Worm (Caenorhabditis elegans) whole organism, L1 larva: ENCODE measurements around the gene str-129.

Source experiments
- C34B4.2 ChIP-seq: sonication (generic microtip); optimal IDR thresholded peaks from 2 replicates; lab custom pipeline; 2017; ENCODE audit warnings: mild to moderate bottlenecking, missing genetic modification characterization, missing compliant biosample characterization
- Y116A8C.19 ChIP-seq: sonication (generic microtip); optimal IDR thresholded peaks from 2 replicates; lab custom pipeline; 2016; ENCODE audit warnings: missing compliant biosample characterization, missing genetic modification characterization, borderline replicate concordance
- alr-1 ChIP-seq: fragments of 200-800 bp; sonication (Bioruptor generic); optimal IDR thresholded peaks from 2 replicates; lab custom pipeline; 2018; ENCODE audit warnings: borderline replicate concordance, mild to moderate bottlenecking, missing genetic modification characterization, missing compliant biosample characterization
- ama-1 ChIP-seq: fragments of 150-350 bp; optimal IDR thresholded peaks from 2 replicates; lab custom pipeline; 2014
- ceh-88 ChIP-seq: fragments of 200-800 bp; sonication (Bioruptor generic); IDR thresholded peaks from 2 replicates; pipeline ENCODE4 v1.3.6; 2022; ENCODE audit warnings: missing genetic modification characterization, missing compliant biosample characterization
- ceh-90 ChIP-seq: sonication (generic microtip); optimal IDR thresholded peaks from 2 replicates; lab custom pipeline; 2016; ENCODE audit warnings: missing genetic modification characterization, missing compliant biosample characterization
- ces-1 ChIP-seq: fragments of 150-350 bp; optimal IDR thresholded peaks from 2 replicates; lab custom pipeline; 2014; ENCODE audit warnings: missing biosample characterization, missing genetic modification reagents, missing genetic modification characterization
- efl-1 ChIP-seq, 4 experiments: fragments of 150-350 bp; optimal IDR thresholded peaks in 3 of 4; peaks in 1 of 4; 1 replicate in 1 of 4; 2 replicates in 3 of 4; lab custom pipeline; 2014; ENCODE audit warnings: missing biosample characterization in 2 of 4, missing genetic modification characterization in 2 of 4, missing genetic modification reagents in 2 of 4
- elt-2 ChIP-seq: sonication (generic microtip); optimal IDR thresholded peaks from 2 replicates; lab custom pipeline; 2016; ENCODE audit warnings: missing genetic modification characterization, mild to moderate bottlenecking, inconsistent platforms, missing compliant biosample characterization, missing genetic modification reagents
- ets-5 ChIP-seq: fragments of 200-800 bp; sonication (Bioruptor generic); IDR thresholded peaks from 2 replicates; pipeline ENCODE4 v1.3.6; 2022; ENCODE audit warnings: missing genetic modification characterization, missing compliant biosample characterization
- fkh-4 ChIP-seq: sonication (generic microtip); optimal IDR thresholded peaks from 2 replicates; lab custom pipeline; 2016; ENCODE audit warnings: missing compliant biosample characterization, missing genetic modification characterization, borderline replicate concordance
- hlh-4 ChIP-seq: sonication (generic microtip); optimal IDR thresholded peaks from 2 replicates; lab custom pipeline; 2016; ENCODE audit warnings: mild to moderate bottlenecking, missing genetic modification characterization, missing compliant biosample characterization
- jun-1 ChIP-seq: fragments of 150-350 bp; optimal IDR thresholded peaks from 2 replicates; lab custom pipeline; 2014; ENCODE audit warnings: missing biosample characterization, missing genetic modification reagents, missing genetic modification characterization
- lin-13 ChIP-seq: fragments of 150-350 bp; optimal IDR thresholded peaks from 2 replicates; lab custom pipeline; 2014; ENCODE audit warnings: missing biosample characterization, missing genetic modification reagents, missing genetic modification characterization
- lin-35 ChIP-seq, 2 experiments: fragments of 150-350 bp; optimal IDR thresholded peaks; 2 replicates each; lab custom pipeline; 2014; ENCODE audit warnings: missing biosample characterization in 2 of 2, missing genetic modification characterization in 2 of 2, missing genetic modification reagents in 2 of 2
- lin-39 ChIP-seq: fragments of 150-350 bp; optimal IDR thresholded peaks from 2 replicates; lab custom pipeline; 2014; ENCODE audit warnings: missing biosample characterization, missing genetic modification reagents, missing genetic modification characterization
- lir-3 ChIP-seq: sonication (generic microtip); optimal IDR thresholded peaks from 2 replicates; lab custom pipeline; 2016; ENCODE audit warnings: mild to moderate bottlenecking, missing genetic modification characterization, moderate library complexity, missing compliant biosample characterization; ENCODE audit not compliant: poor library complexity
- mab-9 ChIP-seq: fragments of 200-800 bp; sonication (Bioruptor generic); IDR thresholded peaks from 2 replicates; pipeline ENCODE4 v1.3.6; 2022; ENCODE audit warnings: missing genetic modification reagents, missing genetic modification characterization, missing compliant biosample characterization
- mep-1 ChIP-seq: fragments of 150-350 bp; optimal IDR thresholded peaks from 2 replicates; lab custom pipeline; 2014; ENCODE audit warnings: missing biosample characterization, missing genetic modification characterization
- nhr-11 ChIP-seq: fragments of 150-350 bp; optimal IDR thresholded peaks from 2 replicates; lab custom pipeline; 2014; ENCODE audit warnings: missing biosample characterization, missing genetic modification characterization
- nhr-12 ChIP-seq: sonication (generic microtip); optimal IDR thresholded peaks from 2 replicates; lab custom pipeline; 2017; ENCODE audit warnings: missing biosample characterization, missing genetic modification characterization
- nhr-19 ChIP-seq: fragments of 200-800 bp; sonication (Bioruptor generic); conservative IDR thresholded peaks from 2 replicates; pipeline ENCODE4 v1.3.6; 2022; ENCODE audit warnings: missing genetic modification characterization, missing compliant biosample characterization
- nhr-20 ChIP-seq: sonication (generic microtip); optimal IDR thresholded peaks from 2 replicates; lab custom pipeline; 2016; ENCODE audit warnings: mild to moderate bottlenecking, missing genetic modification characterization, missing compliant biosample characterization
- nhr-237 ChIP-seq: fragments of 150-350 bp; optimal IDR thresholded peaks from 2 replicates; lab custom pipeline; 2014; ENCODE audit warnings: missing biosample characterization, missing genetic modification characterization
- nhr-47 ChIP-seq: sonication (generic microtip); optimal IDR thresholded peaks from 2 replicates; lab custom pipeline; 2016; ENCODE audit warnings: mild to moderate bottlenecking, missing genetic modification characterization, moderate library complexity, missing compliant biosample characterization
- nhr-85 ChIP-seq: sonication (generic microtip); peaks from one replicate; lab custom pipeline; 2016; ENCODE audit warnings: missing genetic modification characterization, inconsistent platforms, missing compliant biosample characterization
- nhr-90 ChIP-seq: sonication (generic microtip); optimal IDR thresholded peaks from 2 replicates; lab custom pipeline; 2016; ENCODE audit warnings: mild to moderate bottlenecking, missing genetic modification characterization, missing compliant biosample characterization; ENCODE audit not compliant: poor library complexity
- pag-3 ChIP-seq: sonication (generic microtip); optimal IDR thresholded peaks from 2 replicates; lab custom pipeline; 2017; ENCODE audit warnings: missing genetic modification characterization, mild to moderate bottlenecking, missing compliant biosample characterization, antibody characterized with exemption, borderline replicate concordance; ENCODE audit not compliant: insufficient read depth
- pax-3 ChIP-seq: fragments of 200-800 bp; sonication (Bioruptor generic); optimal IDR thresholded peaks from 2 replicates; lab custom pipeline; 2018; ENCODE audit warnings: mild to moderate bottlenecking, missing genetic modification characterization, moderate library complexity, missing compliant biosample characterization
- snu-23 ChIP-seq: sonication (generic microtip); optimal IDR thresholded peaks from 2 replicates; lab custom pipeline; 2016; ENCODE audit warnings: missing genetic modification characterization, missing compliant biosample characterization
- swsn-7 ChIP-seq: sonication (generic microtip); optimal IDR thresholded peaks from 2 replicates; lab custom pipeline; 2016; ENCODE audit warnings: missing genetic modification characterization, missing compliant biosample characterization
- tlp-1 ChIP-seq: fragments of 150-350 bp; optimal IDR thresholded peaks from 2 replicates; lab custom pipeline; 2014; ENCODE audit warnings: missing biosample characterization, missing genetic modification characterization
- unc-86 ChIP-seq: sonication (generic microtip); optimal IDR thresholded peaks from 2 replicates; lab custom pipeline; 2016; ENCODE audit warnings: missing genetic modification characterization, missing compliant biosample characterization
- unc-98 ChIP-seq: fragments of 200-800 bp; sonication (Bioruptor generic); IDR thresholded peaks from 2 replicates; pipeline ENCODE4 v1.3.6; 2022; ENCODE audit warnings: missing genetic modification characterization, missing compliant biosample characterization
- vab-15 ChIP-seq: sonication (generic microtip); optimal IDR thresholded peaks from 2 replicates; lab custom pipeline; 2017; ENCODE audit warnings: missing genotype, mild to moderate bottlenecking, missing genetic modification characterization, missing compliant biosample characterization
- zip-4 ChIP-seq: fragments of 200-800 bp; sonication (Bioruptor generic); optimal IDR thresholded peaks from 2 replicates; lab custom pipeline; 2018; ENCODE audit warnings: mild to moderate bottlenecking, missing genetic modification characterization, moderate library complexity, missing compliant biosample characterization
- ztf-4 ChIP-seq: fragments of 150-350 bp; optimal IDR thresholded peaks from 2 replicates; lab custom pipeline; 2014; ENCODE audit warnings: missing biosample characterization, missing genetic modification characterization

str-129 gene

DNA sequence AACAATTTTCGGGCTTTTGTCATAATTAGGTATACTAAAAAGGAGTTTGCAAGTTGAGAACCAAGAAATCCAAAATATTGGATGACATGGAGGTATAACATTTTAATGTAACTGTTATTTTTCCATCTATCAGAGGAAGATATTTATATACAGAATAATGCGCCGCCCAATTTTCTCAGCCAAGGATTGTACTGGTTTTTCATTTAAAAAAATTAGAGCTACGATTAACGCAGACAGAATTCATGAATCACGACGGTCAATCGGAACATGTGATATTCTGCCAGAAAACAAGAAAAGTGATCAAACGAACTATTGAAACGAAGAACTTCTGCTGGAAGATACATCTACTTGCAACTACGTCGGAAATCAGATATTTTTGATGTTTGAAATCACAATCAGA is 6.0 kb upstream of the str-129 start, which contains the start of gene str-145:
Gene str-145 (minus strand): TSS at position 101 of the 400 bp plus-strand sequence.
- TF ChIP-seq efl-1 (optimal IDR thresholded peaks at IDR 0.05; lab: Kevin White, UChicago) = no peak
- no peak for TF ChIP-seq efl-1 (GFP tag; optimal IDR thresholded peaks at IDR 0.05 in 1 of 2; lab: Kevin White, UChicago)
- TF ChIP-seq swsn-7 (tag; lab: Kevin White, UChicago) = no peak
- TF ChIP-seq lir-3 = no peak
- no peak for TF ChIP-seq nhr-47 (tag; lab: Kevin White, UChicago)
- no peak for TF ChIP-seq nhr-20 (tag; lab: Kevin White, UChicago)
- no peak for TF ChIP-seq zip-4 (GFP tag; lab: Kevin White, UChicago)
- TF ChIP-seq unc-98 = no peak
- TF ChIP-seq nhr-237 = no peak
- TF ChIP-seq tlp-1 (tag; lab: Kevin White, UChicago) = no peak
- TF ChIP-seq mep-1 (tag; lab: Kevin White, UChicago) = no peak
- TF ChIP-seq pag-3 (tag; lab: Kevin White, UChicago) = no peak

- no peak for TF ChIP-seq mab-9 (GFP tag; lab: Robert Waterston, UW)
- no peak for TF ChIP-seq Y116A8C.19 (tag; lab: Kevin White, UChicago)
- TF ChIP-seq snu-23 = no peak
- no peak for TF ChIP-seq jun-1
- TF ChIP-seq ces-1 (GFP tag; lab: Kevin White, UChicago) = no peak
- no peak for TF ChIP-seq elt-2 (tag; lab: Kevin White, UChicago)
- no peak for TF ChIP-seq unc-98
- TF ChIP-seq ceh-88 (GFP tag; lab: Robert Waterston, UW) = no peak
- no peak for TF ChIP-seq lin-35 (GFP tag; optimal IDR thresholded peaks at IDR 0.05; lab: Kevin White, UChicago)
- TF ChIP-seq unc-86 (tag; lab: Kevin White, UChicago) = no peak
- no peak for TF ChIP-seq pag-3 (tag; lab: Kevin White, UChicago)
- TF ChIP-seq vab-15 (tag; lab: Kevin White, UChicago) = no peak
- TF ChIP-seq ets-5 (GFP tag; lab: Robert Waterston, UW) = no peak
- TF ChIP-seq fkh-4 (tag; lab: Kevin White, UChicago) = no peak
- TF ChIP-seq lir-3 = no peak
These were observed 3.1 kb upstream of the str-129 start, which contains the start of gene str-146 for ce11 chrV:8095378-8095777. str-146 (minus strand) TSS chrV:8095478.

- TF ChIP-seq ama-1 (lab: Kevin White, UChicago) = no peak
- no peak for TF ChIP-seq nhr-11 (tag; lab: Kevin White, UChicago)
- no peak for TF ChIP-seq mep-1 (tag; lab: Kevin White, UChicago)
- TF ChIP-seq nhr-85 (tag; lab: Kevin White, UChicago) = no peak
- no peak for TF ChIP-seq nhr-47 (tag; lab: Kevin White, UChicago)
- no peak for TF ChIP-seq C34B4.2 (tag; lab: Kevin White, UChicago)
- no peak for TF ChIP-seq ztf-4 (tag; lab: Kevin White, UChicago)
- no peak for TF ChIP-seq nhr-20 (tag; lab: Kevin White, UChicago)
- TF ChIP-seq nhr-19 (GFP tag; lab: Robert Waterston, UW) = no peak
- no peak for TF ChIP-seq nhr-90 (tag; lab: Kevin White, UChicago)
- TF ChIP-seq lin-13 = no peak
- no peak for TF ChIP-seq fkh-4 (tag; lab: Kevin White, UChicago)
- no peak for TF ChIP-seq alr-1 (tag; lab: Kevin White, UChicago)
- TF ChIP-seq lir-3 = no peak
- TF ChIP-seq hlh-4 (tag; lab: Kevin White, UChicago) = no peak
These were observed 1.7 kb downstream of the str-129 start, which contains the start of gene str-130 for ce11 chrV:8090595-8090994. str-130 (minus strand) TSS chrV:8090695.

DNA sequence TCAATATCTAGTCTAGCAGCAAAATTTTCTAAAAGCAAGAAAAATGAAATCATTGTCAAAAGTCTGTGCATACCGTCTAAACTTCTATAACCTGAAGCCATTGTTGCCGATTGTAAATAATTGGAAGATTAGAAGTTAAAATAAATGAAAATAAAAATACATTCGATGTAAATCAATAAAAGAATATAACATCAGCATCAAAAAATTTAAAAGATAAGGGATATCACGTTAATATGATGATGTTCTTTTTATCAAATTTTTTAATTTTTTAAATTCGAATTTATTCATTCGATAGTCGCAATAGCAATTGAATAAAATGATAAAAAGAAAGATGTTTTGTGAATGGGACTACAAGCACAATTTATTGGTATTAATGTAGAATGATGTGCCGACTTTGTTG is 7.1 kb downstream of the str-129 start, which contains the start of gene C09H5.7:
Gene C09H5.7 (minus strand): TSS at position 101 of the 400 bp plus-strand sequence.
- no peak for TF ChIP-seq jun-1
- no peak for TF ChIP-seq ceh-90 (tag; lab: Kevin White, UChicago)
- no peak for TF ChIP-seq lin-39
- no peak for TF ChIP-seq nhr-12 (tag; lab: Kevin White, UChicago)
- TF ChIP-seq pax-3 (tag; lab: Kevin White, UChicago) = no peak
- TF ChIP-seq, all 84 proteins: peak for 0
